Worm (Caenorhabditis elegans) whole organism, L4 larva: ENCODE measurements around the gene del-1.

Experiments used
- D1046.2 ChIP-seq: fragments of 200-800 bp; sonication (Bioruptor generic); IDR thresholded peaks from 2 replicates; pipeline ENCODE4 v1.3.6; 2022; ENCODE audit warnings: missing genetic modification characterization, missing compliant biosample characterization
- F49E8.2 ChIP-seq: sonication (generic microtip); optimal IDR thresholded peaks from 2 replicates; lab custom pipeline; 2016; ENCODE audit warnings: missing compliant biosample characterization, mild to moderate bottlenecking, missing genetic modification characterization, borderline replicate concordance
- R02D3.7 ChIP-seq: fragments of 150-350 bp; sonication (generic microtip); optimal IDR thresholded peaks from 3 replicates; lab custom pipeline; 2014; ENCODE audit warnings: missing biosample characterization, missing genetic modification characterization
- Y75B8A.6 ChIP-seq: fragments of 200-800 bp; sonication (Bioruptor generic); IDR thresholded peaks from 2 replicates; pipeline ENCODE4 v1.3.6; 2022; ENCODE audit warnings: missing genetic modification reagents, missing genetic modification characterization, missing compliant biosample characterization
- ZK546.5 ChIP-seq, 2 experiments: sonication (generic microtip); optimal IDR thresholded peaks; 2 replicates each; lab custom pipeline; 2017; ENCODE audit warnings: missing biosample characterization in 2 of 2, missing genetic modification characterization in 2 of 2
- aly-2 ChIP-seq: sonication (generic microtip); optimal IDR thresholded peaks from 2 replicates; lab custom pipeline; 2018; ENCODE audit warnings: missing biosample characterization, missing genetic modification characterization
- ama-1 ChIP-seq: fragments of 150-350 bp; optimal IDR thresholded peaks from 2 replicates; lab custom pipeline; 2014; ENCODE audit warnings: inconsistent platforms, mixed read lengths
- arid-1 ChIP-seq: fragments of 200-800 bp; sonication (Bioruptor generic); conservative IDR thresholded peaks from 2 replicates; pipeline ENCODE4 v1.3.6; 2022; ENCODE audit warnings: missing genetic modification reagents, missing genetic modification characterization, missing compliant biosample characterization
- ceh-32 ChIP-seq: sonication (generic microtip); optimal IDR thresholded peaks from 2 replicates; lab custom pipeline; 2016; ENCODE audit warnings: mild to moderate bottlenecking, missing genetic modification characterization, missing compliant biosample characterization; ENCODE audit not compliant: poor library complexity
- ceh-44 ChIP-seq: fragments of 200-800 bp; sonication (Bioruptor generic); IDR thresholded peaks from 2 replicates; pipeline ENCODE4 v1.3.6; 2022; ENCODE audit warnings: missing genetic modification reagents, missing genetic modification characterization, missing compliant biosample characterization
- ceh-62 ChIP-seq: sonication (generic microtip); optimal IDR thresholded peaks from 2 replicates; lab custom pipeline; 2017; ENCODE audit warnings: missing biosample characterization, missing genetic modification characterization
- daf-12 ChIP-seq: fragments of 150-350 bp; optimal IDR thresholded peaks from 2 replicates; lab custom pipeline; 2014; ENCODE audit warnings: missing biosample characterization, missing genetic modification reagents, missing genetic modification characterization
- daf-16 ChIP-seq, 3 experiments: sonication (generic microtip); optimal IDR thresholded peaks; 2 replicates each; lab custom pipeline; 2016 to 2017; ENCODE audit warnings: missing genetic modification characterization in 3 of 3, missing genetic modification reagents in 3 of 3, mild to moderate bottlenecking in 2 of 3, missing compliant biosample characterization in 2 of 3, missing biosample characterization in 1 of 3, moderate library complexity in 1 of 3
- daf-19 ChIP-seq: fragments of 200-800 bp; sonication (Bioruptor generic); conservative IDR thresholded peaks from 2 replicates; pipeline ENCODE4 v1.3.6; 2022; ENCODE audit warnings: missing genetic modification characterization, missing compliant biosample characterization
- dmd-8 ChIP-seq: fragments of 200-800 bp; sonication (Bioruptor generic); IDR thresholded peaks from 2 replicates; pipeline ENCODE4 v1.3.6; 2022; ENCODE audit warnings: missing genetic modification characterization, missing compliant biosample characterization
- dpl-1 ChIP-seq: fragments of 150-350 bp; optimal IDR thresholded peaks from 2 replicates; lab custom pipeline; 2014; ENCODE audit warnings: missing biosample characterization, missing genetic modification reagents, missing genetic modification characterization
- duxl-1 ChIP-seq: sonication (generic microtip); optimal IDR thresholded peaks from 2 replicates; lab custom pipeline; 2016; ENCODE audit warnings: mild to moderate bottlenecking, missing genetic modification characterization, moderate library complexity, missing compliant biosample characterization; ENCODE audit not compliant: poor library complexity
- egl-43 ChIP-seq: fragments of 200-800 bp; sonication (Bioruptor generic); IDR thresholded peaks from 2 replicates; pipeline ENCODE4 v1.3.6; 2022; ENCODE audit warnings: missing genetic modification reagents, missing genetic modification characterization, missing compliant biosample characterization
- fkh-10 ChIP-seq: fragments of 150-350 bp; optimal IDR thresholded peaks from 2 replicates; lab custom pipeline; 2014; ENCODE audit warnings: missing biosample characterization, missing genetic modification reagents, missing genetic modification characterization
- fos-1 ChIP-seq: fragments of 150-350 bp; optimal IDR thresholded peaks from 2 replicates; lab custom pipeline; 2014; ENCODE audit warnings: missing biosample characterization, missing genetic modification characterization
- gei-8 ChIP-seq: fragments of 200-800 bp; sonication (Bioruptor generic); optimal IDR thresholded peaks from 2 replicates; lab custom pipeline; 2018; ENCODE audit warnings: mild to moderate bottlenecking, missing genetic modification characterization, missing compliant biosample characterization
- hlh-30 ChIP-seq: sonication (generic microtip); optimal IDR thresholded peaks from 2 replicates; lab custom pipeline; 2017; ENCODE audit warnings: antibody characterized with exemption, mild to moderate bottlenecking, missing genetic modification characterization, missing compliant biosample characterization; ENCODE audit not compliant: insufficient read depth
- hmg-1.1 ChIP-seq: fragments of 200-800 bp; sonication (Bioruptor generic); IDR thresholded peaks from 2 replicates; pipeline ENCODE4 v1.3.6; 2022; ENCODE audit warnings: missing genetic modification reagents, missing genetic modification characterization, missing compliant biosample characterization
- lin-13 ChIP-seq: fragments of 150-350 bp; optimal IDR thresholded peaks from 2 replicates; lab custom pipeline; 2014; ENCODE audit warnings: missing biosample characterization, missing genetic modification reagents, missing genetic modification characterization
- lsy-2 ChIP-seq, 2 experiments: fragments of 150-350 bp in 1 of 2; sonication (generic microtip) in 1 of 2; optimal IDR thresholded peaks; 2 replicates each; lab custom pipeline; 2014 to 2017; ENCODE audit warnings: missing biosample characterization in 2 of 2, missing genetic modification characterization in 2 of 2
- madf-9 ChIP-seq: fragments of 200-800 bp; sonication (Bioruptor generic); conservative IDR thresholded peaks from 2 replicates; pipeline ENCODE4 v1.3.6; 2022; ENCODE audit warnings: missing genetic modification reagents, missing genetic modification characterization, missing compliant biosample characterization
- mep-1 ChIP-seq: fragments of 150-350 bp; sonication (generic microtip); optimal IDR thresholded peaks from 3 replicates; lab custom pipeline; 2014; ENCODE audit warnings: missing biosample characterization, missing genetic modification characterization
- mes-2 ChIP-seq: sonication (generic microtip); optimal IDR thresholded peaks from 2 replicates; lab custom pipeline; 2016; ENCODE audit warnings: missing genotype, mild to moderate bottlenecking, missing genetic modification characterization, missing compliant biosample characterization; ENCODE audit not compliant: poor library complexity, severe bottlenecking
- nhr-237 ChIP-seq: sonication (generic microtip); optimal IDR thresholded peaks from 2 replicates; lab custom pipeline; 2017; ENCODE audit warnings: missing biosample characterization, missing genetic modification characterization
- php-3 ChIP-seq: fragments of 200-800 bp; sonication (Bioruptor generic); IDR thresholded peaks from 2 replicates; pipeline ENCODE4 v1.3.6; 2022; ENCODE audit warnings: missing genetic modification reagents, missing genetic modification characterization, missing compliant biosample characterization
- pqm-1 ChIP-seq: sonication (generic microtip); optimal IDR thresholded peaks from 2 replicates; lab custom pipeline; 2017; ENCODE audit warnings: missing biosample characterization, missing genetic modification characterization
- set-16 ChIP-seq: fragments of 200-800 bp; sonication (Bioruptor generic); IDR thresholded peaks from 2 replicates; pipeline ENCODE4 v1.3.6; 2022; ENCODE audit warnings: missing genetic modification reagents, missing genetic modification characterization, missing compliant biosample characterization
- snpc-4 ChIP-seq: fragments of 150-350 bp; optimal IDR thresholded peaks from 2 replicates; lab custom pipeline; 2014; ENCODE audit warnings: missing biosample characterization, missing genetic modification characterization
- spr-3 ChIP-seq: fragments of 200-800 bp; sonication (Bioruptor generic); optimal IDR thresholded peaks from 2 replicates; lab custom pipeline; 2018; ENCODE audit warnings: mild to moderate bottlenecking, missing genetic modification characterization, missing compliant biosample characterization
- tag-97 ChIP-seq: fragments of 200-800 bp; sonication (Bioruptor generic); IDR thresholded peaks from 2 replicates; pipeline ENCODE4 v1.3.6; 2022; ENCODE audit warnings: missing genetic modification characterization, missing compliant biosample characterization
- unc-130 ChIP-seq: sonication (generic microtip); optimal IDR thresholded peaks from 2 replicates; lab custom pipeline; 2016; ENCODE audit warnings: missing genetic modification reagents, missing genetic modification characterization, missing compliant biosample characterization
- unc-39 ChIP-seq: sonication (generic microtip); optimal IDR thresholded peaks from 2 replicates; lab custom pipeline; 2017; ENCODE audit warnings: missing biosample characterization, missing genetic modification characterization
- unc-62 ChIP-seq, 3 experiments: fragments of 150-350 bp in 1 of 3; sonication (generic microtip); optimal IDR thresholded peaks in 2 of 3; peaks in 1 of 3; 1 replicate in 1 of 3; 2 replicates in 2 of 3; lab custom pipeline; 2014 to 2017; ENCODE audit warnings: missing biosample characterization in 3 of 3, missing genetic modification characterization in 3 of 3, missing genetic modification reagents in 3 of 3, missing genotype in 1 of 3
- vab-7 ChIP-seq: fragments of 200-800 bp; sonication (Bioruptor generic); IDR thresholded peaks from 2 replicates; pipeline ENCODE4 v1.3.6; 2022; ENCODE audit warnings: missing genetic modification reagents, missing genetic modification characterization, missing compliant biosample characterization
- zfp-2 ChIP-seq: sonication (generic microtip); optimal IDR thresholded peaks from 2 replicates; lab custom pipeline; 2016; ENCODE audit warnings: mild to moderate bottlenecking, missing genetic modification characterization, missing compliant biosample characterization
- zfp-3 ChIP-seq: fragments of 200-800 bp; sonication (Bioruptor generic); conservative IDR thresholded peaks from 2 replicates; pipeline ENCODE4 v1.3.6; 2022; ENCODE audit warnings: missing genetic modification reagents, missing genetic modification characterization, missing compliant biosample characterization
- zip-11 ChIP-seq: fragments of 200-800 bp; sonication (Bioruptor generic); IDR thresholded peaks from 2 replicates; pipeline ENCODE4 v1.3.6; 2022; ENCODE audit warnings: missing genetic modification characterization, missing compliant biosample characterization
- zip-2 ChIP-seq: fragments of 150-350 bp; optimal IDR thresholded peaks from 2 replicates; lab custom pipeline; 2014; ENCODE audit warnings: missing biosample characterization, missing genetic modification characterization
- ztf-7 ChIP-seq: fragments of 150-350 bp; optimal IDR thresholded peaks from 2 replicates; lab custom pipeline; 2014; ENCODE audit warnings: missing biosample characterization, missing genetic modification characterization

del-1 gene

ce11 chrX:14267781-14268180, at the start of gene del-1:
Gene del-1, plus strand, starts transcription at chrX:14268081.
- TF ChIP-seq zip-11 = no peak
- TF ChIP-seq lin-13 (GFP tag; lab: Kevin White, UChicago) = no peak
- no peak for TF ChIP-seq dpl-1 (GFP tag; lab: Kevin White, UChicago)
- no peak for TF ChIP-seq tag-97
- TF ChIP-seq php-3 = no peak
- TF ChIP-seq vab-7 (GFP tag; lab: Robert Waterston, UW) = no peak
- no peak for TF ChIP-seq pqm-1 (tag; lab: Kevin White, UChicago)
- TF ChIP-seq ztf-7 (tag; lab: Kevin White, UChicago) = no peak
- no peak for TF ChIP-seq fos-1
- TF ChIP-seq unc-130 (GFP tag; lab: Kevin White, UChicago) = no peak
- no peak for TF ChIP-seq ZK546.5 (tag; optimal IDR thresholded peaks at IDR 0.05; lab: Kevin White, UChicago)
- TF ChIP-seq spr-3 (GFP tag; lab: Kevin White, UChicago) = no peak
- TF ChIP-seq zfp-2 (tag; lab: Kevin White, UChicago) = no peak
- TF ChIP-seq dmd-8 (GFP tag; lab: Robert Waterston, UW) = no peak
- TF ChIP-seq duxl-1 (tag; lab: Kevin White, UChicago) = no peak
- no peak for TF ChIP-seq ama-1 (lab: Kevin White, UChicago)
- no peak for TF ChIP-seq daf-19 (GFP tag; lab: Robert Waterston, UW)
- TF ChIP-seq ceh-62 (tag; lab: Kevin White, UChicago) = no peak
- TF ChIP-seq lsy-2 (tag; optimal IDR thresholded peaks at IDR 0.05; lab: Kevin White, UChicago) = no peak
- no peak for TF ChIP-seq unc-62 (GFP tag; optimal IDR thresholded peaks at IDR 0.05 in 1 of 2; lab: Kevin White, UChicago)
- TF ChIP-seq unc-62 (tag; optimal IDR thresholded peaks at IDR 0.05; lab: Kevin White, UChicago) = no peak
- TF ChIP-seq, all 104 proteins: peak for 0

- no peak for TF ChIP-seq ceh-32
- no peak for TF ChIP-seq hlh-30 (tag; lab: Kevin White, UChicago)
- TF ChIP-seq mep-1 (tag; lab: Kevin White, UChicago) = no peak
- no peak for TF ChIP-seq duxl-1 (tag; lab: Kevin White, UChicago)
- no peak for TF ChIP-seq arid-1 (GFP tag; lab: Robert Waterston, UW)
- TF ChIP-seq mes-2 (tag; lab: Kevin White, UChicago) = no peak
- no peak for TF ChIP-seq Y75B8A.6 (GFP tag; lab: Robert Waterston, UW)
- TF ChIP-seq nhr-237 (tag; lab: Kevin White, UChicago) = no peak
- no peak for TF ChIP-seq madf-9 (GFP tag; lab: Robert Waterston, UW)
- TF ChIP-seq F49E8.2 (tag; lab: Kevin White, UChicago) = no peak
- no peak for TF ChIP-seq snpc-4 (tag; lab: Kevin White, UChicago)
- no peak for TF ChIP-seq egl-43 (GFP tag; lab: Robert Waterston, UW)
- no peak for TF ChIP-seq aly-2
Measured at ce11 chrX:14223156-14223555, 44.7 kb upstream of the del-1 start, which contains the start of gene K06G5.3. Gene K06G5.3, minus strand, starts transcription at chrX:14223256.

ce11 chrX:14225273-14225672, 42.6 kb upstream of the del-1 start, which contains the start of gene cyp-13B2:
Gene cyp-13B2, plus strand, starts transcription at chrX:14225573.
- no peak for TF ChIP-seq hmg-1.1 (GFP tag; lab: Robert Waterston, UW)
- TF ChIP-seq nhr-237 (tag; lab: Kevin White, UChicago) = no peak
- no peak for TF ChIP-seq zip-2 (tag; lab: Kevin White, UChicago)
- no peak for TF ChIP-seq D1046.2 (GFP tag; lab: Robert Waterston, UW)
- TF ChIP-seq daf-12 = no peak
- no peak for TF ChIP-seq zfp-3 (GFP tag; lab: Robert Waterston, UW)
- TF ChIP-seq mep-1 (tag; lab: Kevin White, UChicago) = no peak
- no peak for TF ChIP-seq gei-8 (GFP tag; lab: Kevin White, UChicago)
- TF ChIP-seq fkh-10 = no peak
- no peak for TF ChIP-seq set-16 (GFP tag; lab: Robert Waterston, UW)
- TF ChIP-seq daf-16 (GFP tag; optimal IDR thresholded peaks at IDR 0.05; lab: Kevin White, UChicago) = no peak
- TF ChIP-seq daf-16 (tag; optimal IDR thresholded peaks at IDR 0.05; lab: Kevin White, UChicago) = no peak
- no peak for TF ChIP-seq ceh-44
- TF ChIP-seq dmd-8 (GFP tag; lab: Robert Waterston, UW) = no peak
- no peak for TF ChIP-seq unc-39 (tag; lab: Kevin White, UChicago)
- no peak for TF ChIP-seq egl-43 (GFP tag; lab: Robert Waterston, UW)
- TF ChIP-seq R02D3.7 (tag; lab: Kevin White, UChicago) = no peak
